Fruit fly (Drosophila melanogaster) whole organism: ENCODE results near the gene sdt.

ENCODE experiments used
- CG8478 ChIP-seq: fragments of >200 bp; optimal IDR thresholded peaks from 2 replicates; lab custom pipeline; 2018; ENCODE audit warnings: inconsistent platforms
- Dll ChIP-seq: fragments of >200 bp; optimal IDR thresholded peaks from 2 replicates; lab custom pipeline; 2017
- psq ChIP-seq: fragments of >200 bp; optimal IDR thresholded peaks from 2 replicates; lab custom pipeline; 2017
- usp ChIP-seq: fragments of >200 bp; optimal IDR thresholded peaks from 2 replicates; lab custom pipeline; 2017; ENCODE audit warnings: missing biosample characterization, missing genetic modification characterization, mixed read lengths

- TF ChIP-seq psq (lab: Kevin White, UChicago) (no peak), Dll (lab: Kevin White, UChicago) (no peak), usp (GFP tag; lab: Kevin White, UChicago) (no peak), CG8478 (lab: Kevin White, UChicago) (no peak)
Observed at dm6 chrX:8178165-8178955, at the start of gene sdt.
